Fruit fly (Drosophila melanogaster): ENCODE measurements around the gene Gr64a.

DNA sequence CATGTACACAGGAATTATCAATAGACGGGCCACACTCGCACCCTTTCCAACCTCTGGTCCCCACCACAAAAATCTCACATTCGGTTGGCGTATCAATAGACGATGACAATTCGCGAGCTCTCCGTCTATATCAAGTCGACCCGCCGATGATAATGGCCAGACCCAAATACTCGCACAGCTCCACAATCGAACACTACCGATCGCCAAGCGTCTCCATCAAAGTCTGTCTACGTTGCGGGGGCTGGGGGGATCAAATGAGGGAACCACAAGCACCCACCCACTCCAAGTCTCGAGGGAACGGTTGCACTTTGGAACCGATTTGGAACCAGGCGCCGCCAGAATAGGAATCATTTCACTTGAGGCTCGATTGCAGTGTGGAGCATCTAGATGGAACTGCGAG lies 41.8 kb downstream of the Gr64a start:
- TF ChIP-seq kay (GFP tag; ENCODE audit: borderline replicate concordance): peak; percentile 82
- TF ChIP-seq CG1620 (GFP tag; optimal IDR thresholded peaks at IDR 0.05): no peak
- no peak for TF ChIP-seq CG14711 (tag; optimal IDR thresholded peaks at IDR 0.05)
- TF ChIP-seq Hr96 (GFP tag; optimal IDR thresholded peaks at IDR 0.05): peak; percentile 26
- TF ChIP-seq CG11617 (GFP tag; optimal IDR thresholded peaks at IDR 0.05): no peak
- TF ChIP-seq cnc (optimal IDR thresholded peaks at IDR 0.05): no peak
- no peak for TF ChIP-seq pad (GFP tag; optimal IDR thresholded peaks at IDR 0.05)
- no peak for TF ChIP-seq tj (GFP tag; optimal IDR thresholded peaks at IDR 0.05)
- no peak for TF ChIP-seq Crg-1 (GFP tag; optimal IDR thresholded peaks at IDR 0.05)
- no peak for TF ChIP-seq ovo (GFP tag; optimal IDR thresholded peaks at IDR 0.05)

Data from whole organism, adult.